Fruit fly (Drosophila melanogaster) whole organism, adult: ENCODE measurements around the gene CG44422.

Source experiments
- CG11617 ChIP-seq: fragments of 200-800 bp; sonication (Bioruptor generic); optimal IDR thresholded peaks from 2 replicates; lab custom pipeline; 2017; ENCODE audit warnings: mild to moderate bottlenecking, missing biosample characterization, missing genetic modification reagents, missing genetic modification characterization
- CG12768 ChIP-seq: fragments of 200-800 bp; sonication (Bioruptor generic); optimal IDR thresholded peaks from 2 replicates; lab custom pipeline; 2017; ENCODE audit warnings: missing biosample characterization, missing genetic modification characterization, mild to moderate bottlenecking, moderate library complexity, missing genetic modification reagents
- CG14711 ChIP-seq: fragments of 200-800 bp; sonication (Bioruptor generic); optimal IDR thresholded peaks from 2 replicates; lab custom pipeline; 2018; ENCODE audit warnings: missing biosample characterization, mild to moderate bottlenecking, missing genetic modification characterization, moderate library complexity
- CG1620 ChIP-seq: fragments of 200-800 bp; sonication (Bioruptor generic); optimal IDR thresholded peaks from 2 replicates; lab custom pipeline; 2016; ENCODE audit warnings: missing biosample characterization, missing genetic modification characterization
- CG33017 ChIP-seq: fragments of 200-800 bp; sonication (Bioruptor generic); optimal IDR thresholded peaks from 2 replicates; lab custom pipeline; 2018; ENCODE audit warnings: missing biosample characterization, mild to moderate bottlenecking, missing genetic modification characterization, moderate library complexity
- CG5204 ChIP-seq: fragments of 200-800 bp; sonication (Bioruptor generic); optimal IDR thresholded peaks from 2 replicates; lab custom pipeline; 2016; ENCODE audit warnings: missing biosample characterization, missing genetic modification characterization
- CG7045 ChIP-seq: fragments of 200-800 bp; sonication (Bioruptor generic); optimal IDR thresholded peaks from 2 replicates; lab custom pipeline; 2017; ENCODE audit warnings: missing biosample characterization, mild to moderate bottlenecking, missing genetic modification characterization
- CG7101 ChIP-seq: fragments of 200-800 bp; sonication (Bioruptor generic); optimal IDR thresholded peaks from 2 replicates; lab custom pipeline; 2018; ENCODE audit warnings: missing biosample characterization, mild to moderate bottlenecking, missing genetic modification characterization, moderate library complexity
- Clk ChIP-seq: fragments of 200-800 bp; sonication (Bioruptor generic); optimal IDR thresholded peaks from 2 replicates; lab custom pipeline; 2017; ENCODE audit warnings: missing biosample characterization, missing genetic modification characterization
- Crg-1 ChIP-seq: fragments of 200-800 bp; sonication (Bioruptor generic); optimal IDR thresholded peaks from 2 replicates; lab custom pipeline; 2016; ENCODE audit warnings: missing biosample characterization, missing genetic modification characterization
- Hr96 ChIP-seq: fragments of 200-800 bp; sonication (Bioruptor generic); optimal IDR thresholded peaks from 2 replicates; lab custom pipeline; 2016; ENCODE audit warnings: missing biosample characterization, missing genetic modification characterization
- Mnt ChIP-seq: fragments of 200-800 bp; sonication (Bioruptor generic); optimal IDR thresholded peaks from 2 replicates; lab custom pipeline; 2016; ENCODE audit warnings: missing biosample characterization, mild to moderate bottlenecking, missing genetic modification characterization
- bab1 ChIP-seq: fragments of 200-800 bp; sonication (Bioruptor generic); optimal IDR thresholded peaks from 3 replicates; lab custom pipeline; 2019; ENCODE audit warnings: missing biosample characterization, mild to moderate bottlenecking, missing genetic modification characterization, moderate library complexity
- cic ChIP-seq: fragments of 200-800 bp; sonication (Bioruptor generic); optimal IDR thresholded peaks from 2 replicates; lab custom pipeline; 2017; ENCODE audit warnings: missing biosample characterization, mild to moderate bottlenecking, missing genetic modification characterization, moderate library complexity
- cnc ChIP-seq, 2 experiments: fragments of >200 bp; optimal IDR thresholded peaks; 2 replicates each; lab custom pipeline; 2017
- kay ChIP-seq: fragments of 200-800 bp; sonication (Bioruptor generic); peaks from one replicate; lab custom pipeline; 2016; ENCODE audit warnings: missing biosample characterization, missing genetic modification characterization, borderline replicate concordance
- ovo ChIP-seq: fragments of 200-800 bp; sonication (Bioruptor generic); optimal IDR thresholded peaks from 2 replicates; lab custom pipeline; 2016; ENCODE audit warnings: missing biosample characterization, missing genetic modification characterization
- pad ChIP-seq: fragments of 200-800 bp; sonication (Bioruptor generic); optimal IDR thresholded peaks from 3 replicates; lab custom pipeline; 2017; ENCODE audit warnings: missing biosample characterization, missing genetic modification characterization, mild to moderate bottlenecking, moderate library complexity, missing genetic modification reagents
- tj ChIP-seq: fragments of 200-800 bp; sonication (Bioruptor generic); optimal IDR thresholded peaks from 3 replicates; lab custom pipeline; 2017; ENCODE audit warnings: missing biosample characterization, mild to moderate bottlenecking, missing genetic modification characterization, moderate library complexity
- toe ChIP-seq: fragments of 200-800 bp; sonication (Bioruptor generic); optimal IDR thresholded peaks from 2 replicates; lab custom pipeline; 2016; ENCODE audit warnings: missing biosample characterization, missing genetic modification characterization

The CG44422 gene

DNA sequence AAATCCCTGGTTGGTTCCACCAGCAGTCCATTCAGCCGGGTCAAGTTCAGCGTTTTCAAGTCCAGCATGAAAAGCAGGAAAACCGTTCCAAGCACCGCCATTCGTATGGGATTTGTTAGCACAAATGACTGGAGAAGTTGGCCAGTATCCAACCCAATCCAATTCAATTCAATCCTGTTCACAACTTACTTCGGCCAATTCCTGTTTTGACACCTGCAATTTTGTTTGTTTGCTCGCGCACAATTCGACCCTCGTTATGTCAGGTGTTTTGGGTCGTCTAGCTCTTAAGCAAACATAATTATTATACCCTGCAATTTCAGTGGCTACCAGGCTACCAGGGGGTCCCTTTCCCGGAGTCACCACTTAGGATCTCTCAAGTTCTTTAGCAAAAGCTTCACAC lies 8.5 kb upstream of the CG44422 start, which contains the start of gene Ir10a:
Gene Ir10a, minus strand, starts transcription at position 101 of the 400 bp plus-strand sequence.
- TF ChIP-seq tj (no peak), CG11617 (GFP tag; lab: Kevin White, UChicago) (no peak), CG7045 (GFP tag; lab: Kevin White, UChicago) (no peak), cnc (optimal IDR thresholded peaks at IDR 0.05; lab: Kevin White, UChicago) (no peak), CG1620 (no peak), CG5204 (GFP tag; lab: Kevin White, UChicago) (no peak), toe (GFP tag; lab: Kevin White, UChicago) (no peak), kay (GFP tag; lab: Kevin White, UChicago) (no peak), bab1 (GFP tag; lab: Kevin White, UChicago) (no peak), pad (GFP tag; lab: Kevin White, UChicago) (no peak), ovo (GFP tag; lab: Kevin White, UChicago) (no peak), CG7101 (tag; lab: Kevin White, UChicago) (no peak), Hr96 (no peak), Mnt (GFP tag; lab: Kevin White, UChicago) (no peak)

dm6 chrX:11295412-11296006 lies 7.1 kb downstream of the CG44422 start:
- TF ChIP-seq Crg-1 (GFP tag; lab: Kevin White, UChicago) (no peak), CG7045 (GFP tag; lab: Kevin White, UChicago) (no peak), CG5204 (GFP tag; lab: Kevin White, UChicago) (no peak), ovo (GFP tag; lab: Kevin White, UChicago) (no peak), toe (GFP tag; lab: Kevin White, UChicago) (no peak), CG14711 (no peak), Clk (no peak)

DNA sequence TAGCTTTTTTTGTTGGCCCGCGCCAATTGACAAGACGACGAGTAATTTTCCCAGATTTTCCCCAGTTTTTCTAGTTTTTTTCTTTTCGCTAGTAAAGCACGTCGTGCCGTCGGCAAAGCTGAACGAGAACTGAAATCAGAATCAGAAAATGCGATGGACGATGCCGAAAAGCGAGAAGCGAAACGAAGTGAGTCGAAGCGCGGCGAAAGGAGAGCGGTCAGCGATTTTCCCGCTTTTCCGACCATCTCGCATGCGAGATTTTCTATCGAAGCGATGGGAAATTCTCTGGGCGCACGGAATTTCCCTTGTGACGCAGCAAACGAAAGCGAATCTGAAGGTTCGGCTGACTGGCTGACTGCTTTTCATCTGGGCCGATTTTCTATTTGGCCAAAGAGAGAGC lies 9.0 kb downstream of the CG44422 start:
- TF ChIP-seq kay (GFP tag; lab: Kevin White, UChicago): no peak

DNA sequence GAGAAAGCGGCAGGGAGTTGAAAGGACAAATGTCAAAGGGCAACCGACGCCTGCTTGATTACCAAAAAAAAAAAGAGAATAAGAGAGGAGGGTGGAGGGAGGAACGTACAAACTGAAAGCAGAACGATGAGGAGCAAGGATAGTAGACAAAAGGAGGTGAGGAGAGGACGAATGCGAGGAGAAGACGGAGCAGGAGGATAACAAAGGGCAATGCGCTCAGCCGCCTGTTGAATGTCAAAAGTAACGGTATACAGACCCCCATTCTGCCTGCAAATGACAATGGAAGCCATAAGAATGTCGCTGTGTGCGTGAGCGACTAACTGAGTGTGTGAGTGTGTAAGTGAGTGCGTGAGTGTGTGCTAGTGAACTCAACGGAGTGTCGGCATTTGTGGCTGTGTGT lies 17.6 kb downstream of the CG44422 start:
- TF ChIP-seq bab1 (GFP tag; lab: Kevin White, UChicago) (no peak), CG1620 (no peak), Mnt (GFP tag; lab: Kevin White, UChicago) (no peak), CG5204 (GFP tag; lab: Kevin White, UChicago) (no peak), CG14711 (no peak), toe (GFP tag; lab: Kevin White, UChicago) (no peak), Clk (no peak), pad (GFP tag; lab: Kevin White, UChicago) (no peak), cnc (optimal IDR thresholded peaks at IDR 0.05; lab: Kevin White, UChicago) (no peak), CG12768 (no peak), CG7101 (tag; lab: Kevin White, UChicago) (no peak), CG11617 (GFP tag; lab: Kevin White, UChicago) (no peak), CG33017 (tag; lab: Kevin White, UChicago) (no peak)

- TF ChIP-seq CG1620 (no peak), Clk (no peak), CG5204 (GFP tag; lab: Kevin White, UChicago) (no peak), ovo (GFP tag; lab: Kevin White, UChicago) (no peak), CG7101 (tag; lab: Kevin White, UChicago) (no peak), CG33017 (tag; lab: Kevin White, UChicago) (no peak), cic (no peak), cnc (optimal IDR thresholded peaks at IDR 0.05; lab: Kevin White, UChicago) (no peak), kay (GFP tag; lab: Kevin White, UChicago) (no peak), Mnt (GFP tag; lab: Kevin White, UChicago) (no peak)
Observed at dm6 chrX:11283570-11283969, 19.0 kb downstream of the CG44422 start.

DNA sequence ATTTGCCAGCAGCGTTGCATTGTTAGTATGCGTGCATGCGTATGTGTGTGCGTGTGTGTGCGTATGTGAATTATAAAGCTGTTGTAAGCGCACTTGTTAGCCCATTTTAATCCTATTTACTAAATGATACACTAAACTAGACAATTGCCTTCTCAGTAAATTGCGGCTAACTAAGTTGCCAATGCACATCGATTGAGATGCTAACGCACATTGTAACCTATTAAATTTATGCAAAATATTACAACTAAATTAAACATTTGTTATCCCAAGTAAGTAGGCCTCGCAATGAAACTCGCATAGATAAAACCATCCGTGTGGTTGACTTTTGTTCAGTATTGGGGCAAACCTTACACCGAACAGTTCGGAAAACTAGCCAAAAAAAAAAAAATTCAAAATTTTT lies 54.6 kb downstream of the CG44422 start, which contains the start of gene CG15198:
Gene CG15198, plus strand, starts transcription at position 301 of the 400 bp plus-strand sequence.
- no peak for TF ChIP-seq cic
- TF ChIP-seq Clk: no peak
- TF ChIP-seq cnc (optimal IDR thresholded peaks at IDR 0.05; lab: Kevin White, UChicago): no peak
- TF ChIP-seq CG5204 (GFP tag; lab: Kevin White, UChicago): no peak
- TF ChIP-seq Hr96: no peak
- no peak for TF ChIP-seq CG14711
- no peak for TF ChIP-seq CG33017 (tag; lab: Kevin White, UChicago)
- TF ChIP-seq CG1620: no peak
- TF ChIP-seq Mnt (GFP tag; lab: Kevin White, UChicago): no peak

- TF ChIP-seq CG33017 (tag; lab: Kevin White, UChicago): no peak
- no peak for TF ChIP-seq kay (GFP tag; lab: Kevin White, UChicago)
- no peak for TF ChIP-seq CG5204 (GFP tag; lab: Kevin White, UChicago)
- no peak for TF ChIP-seq CG7101 (tag; lab: Kevin White, UChicago)
- no peak for TF ChIP-seq CG14711
- no peak for TF ChIP-seq CG7045 (GFP tag; lab: Kevin White, UChicago)
- TF ChIP-seq Hr96: no peak
- TF ChIP-seq CG12768: no peak
- no peak for TF ChIP-seq pad (GFP tag; lab: Kevin White, UChicago)
Observed at dm6 chrX:11203104-11203503, 99.5 kb downstream of the CG44422 start.
